Fruit fly (Drosophila melanogaster): ENCODE measurements around the gene Ggt-1.
A peak's percentile ranks its signal among the peaks of the same experiment; 100 is the strongest.

The Ggt-1 gene

dm6 chrX:18541915-18542314 is 29.6 kb upstream of the Ggt-1 start (continued):
- TF ChIP-seq lz (GFP tag; optimal IDR thresholded peaks at IDR 0.05) (peak; percentile 21), fd59A (GFP tag; optimal IDR thresholded peaks at IDR 0.05) (no peak), salr (GFP tag; optimal IDR thresholded peaks at IDR 0.05) (peak in 1 of 2 experiments; percentile 46), dac (GFP tag; optimal IDR thresholded peaks at IDR 0.05) (peak; percentile 30), Ets21C (GFP tag; optimal IDR thresholded peaks at IDR 0.05) (peak; percentile 3), CG32006 (GFP tag; optimal IDR thresholded peaks at IDR 0.05) (peak; percentile 67), Hr39 (GFP tag; optimal IDR thresholded peaks at IDR 0.05) (peak; percentile 37), CG8319 (GFP tag; optimal IDR thresholded peaks at IDR 0.05) (no peak), esn (GFP tag; optimal IDR thresholded peaks at IDR 0.05) (peak; percentile 19), acj6 (GFP tag; optimal IDR thresholded peaks at IDR 0.05) (peak; percentile 23), cyc (GFP tag; optimal IDR thresholded peaks at IDR 0.05) (peak; percentile 29), fkh (GFP tag; optimal IDR thresholded peaks at IDR 0.05) (no peak), Lpt (GFP tag; optimal IDR thresholded peaks at IDR 0.05) (peak; percentile 50), CG7368 (GFP tag; optimal IDR thresholded peaks at IDR 0.05) (peak; percentile 9), CG11294 (GFP tag; IDR thresholded peaks at IDR 0.05) (peak; percentile 47), CG9139 (GFP tag; optimal IDR thresholded peaks at IDR 0.05) (no peak)

dm6 chrX:18540268-18540667 is 27.9 kb upstream of the Ggt-1 start:
- TF ChIP-seq CG7368 (GFP tag; optimal IDR thresholded peaks at IDR 0.05): peak; percentile 27
- peak; percentile 64 for TF ChIP-seq CG32006 (GFP tag; optimal IDR thresholded peaks at IDR 0.05)
- peak; percentile 65 for TF ChIP-seq achi (GFP tag; optimal IDR thresholded peaks at IDR 0.05)
- TF ChIP-seq CG6276 (GFP tag; optimal IDR thresholded peaks at IDR 0.05): peak; percentile 17
- TF ChIP-seq eg (GFP tag; IDR thresholded peaks at IDR 0.05): no peak
- peak; percentile 19 for TF ChIP-seq CG31627 (GFP tag; optimal IDR thresholded peaks at IDR 0.05)
- TF ChIP-seq Lpt (GFP tag; optimal IDR thresholded peaks at IDR 0.05): no peak
- peak; percentile 29 to 64 for TF ChIP-seq ss (GFP tag; optimal IDR thresholded peaks at IDR 0.05)
- TF ChIP-seq CG6163 (GFP tag; IDR thresholded peaks at IDR 0.05): peak; percentile 33; the same call in 1 of the 3 replicates
- peak; percentile 57 for TF ChIP-seq spab (GFP tag; optimal IDR thresholded peaks at IDR 0.05)
- peak; percentile 4 for TF ChIP-seq Ets96B (tag; optimal IDR thresholded peaks at IDR 0.05)
- TF ChIP-seq pdm3 (GFP tag; optimal IDR thresholded peaks at IDR 0.05): peak; percentile 47
- TF ChIP-seq vri (GFP tag; optimal IDR thresholded peaks at IDR 0.05): no peak
- TF ChIP-seq CG6792 (GFP tag; optimal IDR thresholded peaks at IDR 0.05): peak; percentile 57
- peak; percentile 62 for TF ChIP-seq CG6808 (GFP tag; optimal IDR thresholded peaks at IDR 0.05)
- no peak for TF ChIP-seq CG11294 (GFP tag; IDR thresholded peaks at IDR 0.05)
- no peak for TF ChIP-seq CG1621 (tag; optimal IDR thresholded peaks at IDR 0.05)
- peak; percentile 62 for TF ChIP-seq CG8119 (GFP tag; IDR thresholded peaks at IDR 0.05)
- TF ChIP-seq CG10669 (GFP tag; optimal IDR thresholded peaks at IDR 0.05): peak; percentile 51
- peak; percentile 62 for TF ChIP-seq topi (GFP tag; optimal IDR thresholded peaks at IDR 0.05)
- TF ChIP-seq CG3919 (GFP tag; optimal IDR thresholded peaks at IDR 0.05): peak; percentile 66
- no peak for TF ChIP-seq Eip75B (GFP tag; optimal IDR thresholded peaks at IDR 0.05)
- no peak for TF ChIP-seq Eip93F (GFP tag; optimal IDR thresholded peaks at IDR 0.05)
- TF ChIP-seq cyc (GFP tag; optimal IDR thresholded peaks at IDR 0.05): peak; percentile 4
- peak; percentile 90 for TF ChIP-seq Eip78C (GFP tag)
- peak; percentile 51 for TF ChIP-seq Met (GFP tag; optimal IDR thresholded peaks at IDR 0.05)
- TF ChIP-seq CG8632 (GFP tag; optimal IDR thresholded peaks at IDR 0.05): peak; percentile 66
- peak; percentile 49 for TF ChIP-seq net (GFP tag; optimal IDR thresholded peaks at IDR 0.05)
- TF ChIP-seq fd59A (GFP tag; optimal IDR thresholded peaks at IDR 0.05): peak; percentile 51
- peak; percentile 63 for TF ChIP-seq acj6 (GFP tag; optimal IDR thresholded peaks at IDR 0.05)
- no peak for TF ChIP-seq Gug (GFP tag; IDR thresholded peaks at IDR 0.05)
- TF ChIP-seq CG8319 (GFP tag; optimal IDR thresholded peaks at IDR 0.05): peak; percentile 26
- TF ChIP-seq CG11902 (GFP tag; optimal IDR thresholded peaks at IDR 0.05): peak; percentile 29
- TF ChIP-seq lz (GFP tag; optimal IDR thresholded peaks at IDR 0.05): peak; percentile 27
- peak; percentile 65 for TF ChIP-seq CG10631 (GFP tag; optimal IDR thresholded peaks at IDR 0.05)
- peak; percentile 9 for TF ChIP-seq Sox14 (GFP tag; optimal IDR thresholded peaks at IDR 0.05)
- no peak for TF ChIP-seq CG16779 (tag; optimal IDR thresholded peaks at IDR 0.05)
- peak; percentile 75 for TF ChIP-seq svp (GFP tag)
- peak; percentile 45; the same call in 1 of the 2 replicates for TF ChIP-seq CG15336 (GFP tag; IDR thresholded peaks at IDR 0.05)
- peak; percentile 12 for TF ChIP-seq Hr4 (GFP tag; optimal IDR thresholded peaks at IDR 0.05)
- no peak for TF ChIP-seq fd85E (GFP tag; optimal IDR thresholded peaks at IDR 0.05)
- peak; percentile 54 for TF ChIP-seq OdsH (GFP tag; optimal IDR thresholded peaks at IDR 0.05)
- TF ChIP-seq Hr39 (GFP tag; optimal IDR thresholded peaks at IDR 0.05): peak; percentile 9
- peak in 1 of 2 experiments; percentile 45 for TF ChIP-seq salr (GFP tag; optimal IDR thresholded peaks at IDR 0.05)
